Fruit fly (Drosophila melanogaster) whole organism, embryonic: ENCODE measurements around the gene CG34267.

Source experiments
- BEAF-32 ChIP-seq: fragments of 200-800 bp; sonication (Bioruptor generic); optimal IDR thresholded peaks from 3 replicates; lab custom pipeline; 2017; ENCODE audit warnings: missing biosample characterization, missing genetic modification characterization, mild to moderate bottlenecking, moderate library complexity, missing genetic modification reagents
- CG10267 ChIP-seq: fragments of 200-800 bp; sonication (Bioruptor generic); optimal IDR thresholded peaks from 2 replicates; lab custom pipeline; 2018; ENCODE audit warnings: missing biosample characterization, mild to moderate bottlenecking, missing genetic modification characterization, moderate library complexity
- CG10274 ChIP-seq: fragments of 200-800 bp; sonication (Bioruptor generic); optimal IDR thresholded peaks from 3 replicates; lab custom pipeline; 2017; ENCODE audit warnings: missing biosample characterization, mild to moderate bottlenecking, missing genetic modification characterization
- CG11504 ChIP-seq: fragments of 200-800 bp; sonication (Bioruptor generic); optimal IDR thresholded peaks from 3 replicates; lab custom pipeline; 2019; ENCODE audit warnings: missing biosample characterization, mild to moderate bottlenecking, missing genetic modification characterization, moderate library complexity
- CG11695 ChIP-seq: fragments of 200-800 bp; sonication (Bioruptor generic); IDR thresholded peaks from 3 replicates; pipeline ENCODE4 v1.3.6; 2022; ENCODE audit warnings: missing biosample characterization, missing genetic modification characterization
- CG16813 ChIP-seq: fragments of 200-800 bp; sonication (Bioruptor generic); IDR thresholded peaks from 3 replicates; pipeline ENCODE4 v1.3.6; 2022; ENCODE audit warnings: missing biosample characterization, missing genetic modification characterization; ENCODE audit not compliant: partially characterized antibody
- CG17186 ChIP-seq: fragments of 200-800 bp; sonication (Bioruptor generic); optimal IDR thresholded peaks from 3 replicates; lab custom pipeline; 2017; ENCODE audit warnings: missing biosample characterization, missing genetic modification reagents, missing genetic modification characterization
- CG17568 ChIP-seq: fragments of 200-800 bp; sonication (Bioruptor generic); optimal IDR thresholded peaks from 2 replicates; lab custom pipeline; 2018; ENCODE audit warnings: missing biosample characterization, mild to moderate bottlenecking, missing genetic modification characterization, moderate library complexity
- CG1832 ChIP-seq: fragments of 200-800 bp; sonication (Bioruptor generic); optimal IDR thresholded peaks from 2 replicates; lab custom pipeline; 2017; ENCODE audit warnings: missing biosample characterization, mild to moderate bottlenecking, missing genetic modification characterization, inconsistent platforms
- CG2678 ChIP-seq: fragments of 200-800 bp; sonication (Bioruptor generic); optimal IDR thresholded peaks from 3 replicates; lab custom pipeline; 2019; ENCODE audit warnings: missing biosample characterization, mild to moderate bottlenecking, missing genetic modification characterization, moderate library complexity
- CG2889 ChIP-seq: fragments of 200-800 bp; sonication (Bioruptor generic); IDR thresholded peaks from 3 replicates; pipeline ENCODE4 v1.3.6; 2022; ENCODE audit warnings: missing biosample characterization, missing genetic modification characterization
- CG30431 ChIP-seq: fragments of 200-800 bp; sonication (Bioruptor generic); optimal IDR thresholded peaks from 2 replicates; lab custom pipeline; 2017; ENCODE audit warnings: missing biosample characterization, missing genetic modification characterization
- CG31224 ChIP-seq: fragments of 200-800 bp; sonication (Bioruptor generic); IDR thresholded peaks from 2 replicates; pipeline ENCODE4 v1.3.6; 2022; ENCODE audit warnings: missing biosample characterization, missing genetic modification characterization
- CG43689 ChIP-seq: fragments of 200-800 bp; sonication (Bioruptor generic); IDR thresholded peaks from 2 replicates; pipeline ENCODE4 v1.3.6; 2022; ENCODE audit warnings: missing biosample characterization, missing genetic modification characterization
- CG5180 ChIP-seq: fragments of 200-800 bp; sonication (Bioruptor generic); optimal IDR thresholded peaks from 3 replicates; lab custom pipeline; 2017; ENCODE audit warnings: missing biosample characterization, missing genetic modification characterization, mild to moderate bottlenecking, moderate library complexity, missing genetic modification reagents
- CG6254 ChIP-seq: fragments of 200-800 bp; sonication (Bioruptor generic); optimal IDR thresholded peaks from 3 replicates; lab custom pipeline; 2017; ENCODE audit warnings: mild to moderate bottlenecking, missing biosample characterization, missing genetic modification reagents, missing genetic modification characterization
- CG7357 ChIP-seq: fragments of 200-800 bp; sonication (Bioruptor generic); IDR thresholded peaks from 3 replicates; pipeline ENCODE4 v1.3.6; 2022; ENCODE audit warnings: missing biosample characterization, missing genetic modification characterization
- Camta ChIP-seq: fragments of 200-800 bp; sonication (Bioruptor generic); optimal IDR thresholded peaks from 2 replicates; lab custom pipeline; 2016; ENCODE audit warnings: missing biosample characterization, missing genetic modification characterization
- E2f2 ChIP-seq: fragments of 200-800 bp; sonication (Bioruptor generic); IDR thresholded peaks from 2 replicates; pipeline ENCODE4 v1.3.6; 2022; ENCODE audit warnings: missing biosample characterization, missing genetic modification characterization
- Eip74EF ChIP-seq, 2 experiments: fragments of 200-800 bp in 1 of 2; fragments of >200 bp in 1 of 2; sonication (Bioruptor generic) in 1 of 2; optimal IDR thresholded peaks; 2 replicates each; lab custom pipeline; 2017 to 2019; ENCODE audit warnings: missing biosample characterization in 2 of 2, missing genetic modification characterization in 2 of 2, mild to moderate bottlenecking in 1 of 2, moderate library complexity in 1 of 2
- Fer1 ChIP-seq: fragments of 200-800 bp; sonication (Bioruptor generic); optimal IDR thresholded peaks from 2 replicates; lab custom pipeline; 2017; ENCODE audit warnings: missing biosample characterization, mild to moderate bottlenecking, missing genetic modification characterization
- Hand ChIP-seq: fragments of 200-800 bp; sonication (Bioruptor generic); optimal IDR thresholded peaks from 2 replicates; lab custom pipeline; 2017; ENCODE audit warnings: mild to moderate bottlenecking, missing biosample characterization, missing genetic modification reagents, missing genetic modification characterization
- Hmr ChIP-seq: fragments of 200-800 bp; sonication (Bioruptor generic); optimal IDR thresholded peaks from 3 replicates; lab custom pipeline; 2017; ENCODE audit warnings: mild to moderate bottlenecking, missing biosample characterization, missing genetic modification reagents, missing genetic modification characterization
- Hr3 ChIP-seq: fragments of 200-800 bp; sonication (Bioruptor generic); optimal IDR thresholded peaks from 3 replicates; lab custom pipeline; 2016; ENCODE audit warnings: missing biosample characterization, missing genetic modification characterization
- Lhr ChIP-seq: fragments of 200-800 bp; sonication (Bioruptor generic); optimal IDR thresholded peaks from 3 replicates; lab custom pipeline; 2017; ENCODE audit warnings: mild to moderate bottlenecking, missing biosample characterization, missing genetic modification reagents, missing genetic modification characterization
- Lpt ChIP-seq: fragments of >200 bp; optimal IDR thresholded peaks from 2 replicates; lab custom pipeline; 2018; ENCODE audit warnings: missing biosample characterization, missing genetic modification characterization
- MBD-R2 ChIP-seq: fragments of 200-800 bp; sonication (Bioruptor generic); IDR thresholded peaks from 2 replicates; pipeline ENCODE4 v1.3.6; 2022; ENCODE audit warnings: missing biosample characterization, missing genetic modification characterization
- Mes4 ChIP-seq: fragments of 200-800 bp; sonication (Bioruptor generic); optimal IDR thresholded peaks from 2 replicates; lab custom pipeline; 2016; ENCODE audit warnings: missing biosample characterization, missing genetic modification characterization
- NFAT ChIP-seq: fragments of 200-800 bp; sonication (Bioruptor generic); IDR thresholded peaks from 2 replicates; pipeline ENCODE4 v1.3.6; 2022; ENCODE audit warnings: missing biosample characterization, missing genetic modification characterization
- Optix ChIP-seq: fragments of 200-800 bp; sonication (Bioruptor generic); IDR thresholded peaks from 3 replicates; pipeline ENCODE4 v1.3.6; 2022; ENCODE audit warnings: missing biosample characterization, missing genetic modification characterization
- PHDP ChIP-seq: fragments of 200-800 bp; sonication (Bioruptor generic); optimal IDR thresholded peaks from 3 replicates; lab custom pipeline; 2018; ENCODE audit warnings: missing biosample characterization, mild to moderate bottlenecking, missing genetic modification characterization, moderate library complexity
- al ChIP-seq: fragments of 200-800 bp; sonication (Bioruptor generic); IDR thresholded peaks from 2 replicates; pipeline ENCODE4 v1.3.6; 2022; ENCODE audit warnings: missing biosample characterization, missing genetic modification characterization
- ap ChIP-seq: fragments of 200-800 bp; sonication (Bioruptor generic); IDR thresholded peaks from 2 replicates; pipeline ENCODE4 v1.3.6; 2022; ENCODE audit warnings: missing biosample characterization, missing genetic modification characterization
- az2 ChIP-seq: fragments of 200-800 bp; sonication (Bioruptor generic); optimal IDR thresholded peaks from 3 replicates; lab custom pipeline; 2016; ENCODE audit warnings: missing biosample characterization, missing genetic modification characterization
- ci ChIP-seq: fragments of 200-800 bp; sonication (Bioruptor generic); IDR thresholded peaks from 3 replicates; pipeline ENCODE4 v1.3.6; 2022; ENCODE audit warnings: missing biosample characterization, missing genetic modification characterization
- emc ChIP-seq: fragments of 200-800 bp; sonication (Bioruptor generic); optimal IDR thresholded peaks from 2 replicates; lab custom pipeline; 2016; ENCODE audit warnings: missing biosample characterization, missing genetic modification characterization
- ems ChIP-seq: fragments of 200-800 bp; sonication (Bioruptor generic); optimal IDR thresholded peaks from 3 replicates; lab custom pipeline; 2016; ENCODE audit warnings: missing biosample characterization, missing genetic modification characterization
- gsb ChIP-seq: fragments of 200-800 bp; sonication (Bioruptor generic); IDR thresholded peaks from 2 replicates; pipeline ENCODE4 v1.3.6; 2022; ENCODE audit warnings: missing biosample characterization, missing genetic modification characterization
- gt ChIP-seq: fragments of 200-800 bp; sonication (Bioruptor generic); IDR thresholded peaks from 2 replicates; pipeline ENCODE4 v1.3.6; 2022; ENCODE audit warnings: missing biosample characterization, missing genetic modification characterization
- h ChIP-seq: fragments of >200 bp; optimal IDR thresholded peaks from 2 replicates; lab custom pipeline; 2017
- hbn ChIP-seq: fragments of 200-800 bp; sonication (Bioruptor generic); IDR thresholded peaks from 2 replicates; pipeline ENCODE4 v1.3.6; 2022; ENCODE audit warnings: missing biosample characterization, missing genetic modification characterization; ENCODE audit not compliant: partially characterized antibody
- ken ChIP-seq: fragments of 200-800 bp; sonication (Bioruptor generic); IDR thresholded peaks from 3 replicates; pipeline ENCODE4 v1.3.6; 2022; ENCODE audit warnings: missing biosample characterization, missing genetic modification characterization
- odd ChIP-seq: fragments of 200-800 bp; sonication (Bioruptor generic); optimal IDR thresholded peaks from 2 replicates; lab custom pipeline; 2017; ENCODE audit warnings: missing biosample characterization, mild to moderate bottlenecking, missing genetic modification characterization
- pzg ChIP-seq: fragments of 200-800 bp; sonication (Bioruptor generic); optimal IDR thresholded peaks from 3 replicates; lab custom pipeline; 2018; ENCODE audit warnings: missing biosample characterization, mild to moderate bottlenecking, missing genetic modification characterization, moderate library complexity
- sima ChIP-seq: fragments of 200-800 bp; sonication (Bioruptor generic); optimal IDR thresholded peaks from 2 replicates; lab custom pipeline; 2016; ENCODE audit warnings: missing biosample characterization, missing genetic modification characterization
- slbo ChIP-seq: fragments of 200-800 bp; sonication (Bioruptor generic); IDR thresholded peaks from 2 replicates; pipeline ENCODE4 v1.3.6; 2022; ENCODE audit warnings: missing biosample characterization, missing genetic modification characterization
- toy ChIP-seq: fragments of 200-800 bp; sonication (Bioruptor generic); IDR thresholded peaks from 2 replicates; pipeline ENCODE4 v1.3.6; 2022; ENCODE audit warnings: missing biosample characterization, missing genetic modification characterization
- trh ChIP-seq: fragments of 200-800 bp; sonication (Bioruptor generic); optimal IDR thresholded peaks from 2 replicates; lab custom pipeline; 2016; ENCODE audit warnings: missing biosample characterization, missing genetic modification characterization
- tx ChIP-seq: fragments of 200-800 bp; sonication (Bioruptor generic); optimal IDR thresholded peaks from 2 replicates; lab custom pipeline; 2016; ENCODE audit warnings: missing biosample characterization, missing genetic modification characterization
- zf30C ChIP-seq: fragments of 200-800 bp; sonication (Bioruptor generic); optimal IDR thresholded peaks from 3 replicates; lab custom pipeline; 2018; ENCODE audit warnings: missing biosample characterization, mild to moderate bottlenecking, missing genetic modification characterization

CG34267 gene

dm6 chr3L:540432-540973, 40.3 kb upstream of the CG34267 start, which contains the start of the genes klar and BORCS6 (continued):
- TF ChIP-seq gsb (GFP tag; lab: Robert Waterston, UW), result 0 out of 2 replicates have a peak, but pooled peaks have one; percentile 7
- peak; percentile 61 for TF ChIP-seq CG11504 (tag; lab: Kevin White, UChicago)
- TF ChIP-seq emc (GFP tag; lab: Kevin White, UChicago), result peak; percentile 46
- peak; percentile 18 for TF ChIP-seq Hand (GFP tag; lab: Kevin White, UChicago)
- no peak for TF ChIP-seq Lpt (GFP tag; lab: Kevin White, UChicago)
- TF ChIP-seq CG5180 (GFP tag; lab: Kevin White, UChicago), result no peak
- TF ChIP-seq CG43689 (GFP tag; lab: Robert Waterston, UW), result no peak
- TF ChIP-seq Fer1 (GFP tag; lab: Kevin White, UChicago), result peak; percentile 53
- TF ChIP-seq PHDP (tag; lab: Kevin White, UChicago), result peak; percentile 46
- peak; percentile 37; the same call in 1 of the 3 replicates for TF ChIP-seq CG11695
- peak; percentile 91 for TF ChIP-seq CG17186 (GFP tag; lab: Kevin White, UChicago)
- no peak; the same call in none of the 2 replicates for TF ChIP-seq MBD-R2 (GFP tag; lab: Robert Waterston, UW)
- TF ChIP-seq slbo (GFP tag; lab: Robert Waterston, UW), result peak; percentile 72
- TF ChIP-seq al, result peak; percentile 64
- peak; percentile 78 for TF ChIP-seq Hmr
- peak; percentile 98 for TF ChIP-seq pzg (GFP tag; lab: Kevin White, UChicago)
- no peak; the same call in 1 of the 2 replicates for TF ChIP-seq ap (GFP tag; lab: Robert Waterston, UW)
- no peak for TF ChIP-seq gt (GFP tag; lab: Robert Waterston, UW)
- TF ChIP-seq ems (GFP tag; lab: Kevin White, UChicago), result no peak
- peak; percentile 60 for TF ChIP-seq trh
- TF ChIP-seq Optix (GFP tag; lab: Robert Waterston, UW), result peak; percentile 18; the same call in 1 of the 3 replicates
- TF ChIP-seq CG2889, result 0 out of 3 replicates have a peak, but pooled peaks have one; percentile 56
- TF ChIP-seq h (lab: Kevin White, UChicago), result no peak
- TF ChIP-seq Hr3 (GFP tag; lab: Kevin White, UChicago), result peak; percentile 58
- peak; percentile 62 for TF ChIP-seq E2f2 (GFP tag; lab: Robert Waterston, UW)
- peak; percentile 61; the same call in 2 of the 3 replicates for TF ChIP-seq CG7357 (GFP tag; lab: Robert Waterston, UW)
- TF ChIP-seq CG1832, result no peak
- peak; percentile 37 for TF ChIP-seq az2 (GFP tag; lab: Kevin White, UChicago)
- no peak for TF ChIP-seq CG30431 (GFP tag; lab: Kevin White, UChicago)
- TF ChIP-seq CG17568, result peak; percentile 3
- TF ChIP-seq CG6254 (GFP tag; lab: Kevin White, UChicago), result no peak
- peak; percentile 75 for TF ChIP-seq CG10267 (tag; lab: Kevin White, UChicago)
- peak; percentile 64 for TF ChIP-seq Camta (GFP tag; lab: Kevin White, UChicago)
- TF ChIP-seq odd (GFP tag; lab: Kevin White, UChicago), result no peak
- TF ChIP-seq CG31224 (GFP tag; lab: Robert Waterston, UW), result no peak
- no peak for TF ChIP-seq Eip74EF (GFP tag; optimal IDR thresholded peaks at IDR 0.05; lab: Kevin White, UChicago)
- peak; percentile 29; the same call in 1 of the 3 replicates for TF ChIP-seq ken (GFP tag; lab: Robert Waterston, UW)
- TF ChIP-seq ci (GFP tag; lab: Robert Waterston, UW), result peak; percentile 71; the same call in 2 of the 3 replicates
- TF ChIP-seq tx (GFP tag; lab: Kevin White, UChicago), result peak; percentile 64
- TF ChIP-seq sima (GFP tag; lab: Kevin White, UChicago), result no peak
- TF ChIP-seq CG2678 (tag; lab: Kevin White, UChicago), result peak; percentile 56
- no peak for TF ChIP-seq CG10274 (GFP tag; lab: Kevin White, UChicago)
- TF ChIP-seq hbn (GFP tag; lab: Robert Waterston, UW), result peak; percentile 98
- TF ChIP-seq Lhr (GFP tag; lab: Kevin White, UChicago), result peak; percentile 94
- TF ChIP-seq Mes4, result peak; percentile 13
- TF ChIP-seq BEAF-32 (GFP tag; lab: Kevin White, UChicago), result peak; percentile 99
- TF ChIP-seq NFAT (GFP tag; lab: Robert Waterston, UW), result peak; percentile 19
- TF ChIP-seq zf30C (GFP tag; lab: Kevin White, UChicago), result no peak
- TF ChIP-seq toy (GFP tag; lab: Robert Waterston, UW), result no peak
- TF ChIP-seq CG16813 (GFP tag; lab: Robert Waterston, UW), result peak; percentile 98
